Worm (Caenorhabditis elegans): ENCODE results near the gene aexr-2.

Gene aexr-2

ce11 chrX:6638985-6639573 is 7.7 kb upstream of the aexr-2 start:
- no peak for TF ChIP-seq ets-7 (tag; optimal IDR thresholded peaks at IDR 0.05)
- no peak for TF ChIP-seq hnd-1 (tag; optimal IDR thresholded peaks at IDR 0.05)
- TF ChIP-seq tra-4 (tag; optimal IDR thresholded peaks at IDR 0.05): no peak
- no peak for TF ChIP-seq scrt-1 (GFP tag; IDR thresholded peaks at IDR 0.05)
- no peak for TF ChIP-seq tbx-11 (GFP tag; IDR thresholded peaks at IDR 0.05)
- no peak for TF ChIP-seq sea-1 (GFP tag; conservative IDR thresholded peaks at IDR 0.05)
- TF ChIP-seq F13C5.2 (tag; optimal IDR thresholded peaks at IDR 0.05): no peak
- no peak for TF ChIP-seq tbx-37 (GFP tag; conservative IDR thresholded peaks at IDR 0.05)
- TF ChIP-seq hmbx-1 (tag; optimal IDR thresholded peaks at IDR 0.05): no peak
- no peak for TF ChIP-seq B0310.2 (tag; optimal IDR thresholded peaks at IDR 0.05)
- TF ChIP-seq aly-1 (tag; optimal IDR thresholded peaks at IDR 0.05): no peak
- no peak for TF ChIP-seq ama-1 (optimal IDR thresholded peaks at IDR 0.05)
- no peak for TF ChIP-seq hmg-4 (GFP tag; optimal IDR thresholded peaks at IDR 0.05)
- no peak for TF ChIP-seq ceh-13 (GFP tag; optimal IDR thresholded peaks at IDR 0.05)
- no peak for TF ChIP-seq ceh-36 (tag; optimal IDR thresholded peaks at IDR 0.05)
- TF ChIP-seq flt-1 (GFP tag; IDR thresholded peaks at IDR 0.05): no peak
- no peak for TF ChIP-seq pes-1 (GFP tag; IDR thresholded peaks at IDR 0.05)

- TF ChIP-seq tbx-37 (GFP tag; conservative IDR thresholded peaks at IDR 0.05) (no peak), B0310.2 (tag; optimal IDR thresholded peaks at IDR 0.05) (no peak)
Measured at ce11 chrX:6637933-6638332, 6.6 kb upstream of the aexr-2 start.

ce11 chrX:6635173-6635572 is 3.8 kb upstream of the aexr-2 start, which contains the start of gene aexr-1:
Gene aexr-1 (minus strand): TSS chrX:6635273.
- TF ChIP-seq scrt-1 (GFP tag; IDR thresholded peaks at IDR 0.05) (no peak), hnd-1 (tag; optimal IDR thresholded peaks at IDR 0.05) (no peak), sea-1 (GFP tag; conservative IDR thresholded peaks at IDR 0.05) (no peak), F13C5.2 (tag; optimal IDR thresholded peaks at IDR 0.05) (no peak), tra-4 (tag; optimal IDR thresholded peaks at IDR 0.05) (no peak), tbx-11 (GFP tag; IDR thresholded peaks at IDR 0.05) (no peak), flt-1 (GFP tag; IDR thresholded peaks at IDR 0.05) (no peak)

ce11 chrX:6630645-6631044 is 692 bp downstream of the aexr-2 start:
- TF ChIP-seq ama-1 (optimal IDR thresholded peaks at IDR 0.05) (no peak), flt-1 (GFP tag; IDR thresholded peaks at IDR 0.05) (no peak), tra-4 (tag; optimal IDR thresholded peaks at IDR 0.05) (no peak), hnd-1 (tag; optimal IDR thresholded peaks at IDR 0.05) (no peak), hmg-4 (GFP tag; optimal IDR thresholded peaks at IDR 0.05) (no peak), sea-1 (GFP tag; conservative IDR thresholded peaks at IDR 0.05) (no peak), aly-1 (tag; optimal IDR thresholded peaks at IDR 0.05) (no peak), ceh-13 (GFP tag; optimal IDR thresholded peaks at IDR 0.05) (no peak), ets-7 (tag; optimal IDR thresholded peaks at IDR 0.05) (no peak), tbx-37 (GFP tag; conservative IDR thresholded peaks at IDR 0.05) (no peak), tbx-11 (GFP tag; IDR thresholded peaks at IDR 0.05) (no peak), B0310.2 (tag; optimal IDR thresholded peaks at IDR 0.05) (no peak), pes-1 (GFP tag; IDR thresholded peaks at IDR 0.05) (no peak)

- TF ChIP-seq ceh-13 (GFP tag; optimal IDR thresholded peaks at IDR 0.05): no peak
- TF ChIP-seq ceh-36 (tag; optimal IDR thresholded peaks at IDR 0.05): no peak
- no peak for TF ChIP-seq tbx-37 (GFP tag; conservative IDR thresholded peaks at IDR 0.05)
- TF ChIP-seq hmg-4 (GFP tag; optimal IDR thresholded peaks at IDR 0.05): no peak
- TF ChIP-seq B0310.2 (tag; optimal IDR thresholded peaks at IDR 0.05): no peak
- no peak for TF ChIP-seq flt-1 (GFP tag; IDR thresholded peaks at IDR 0.05)
- TF ChIP-seq tra-4 (tag; optimal IDR thresholded peaks at IDR 0.05): no peak
- no peak for TF ChIP-seq sea-1 (GFP tag; conservative IDR thresholded peaks at IDR 0.05)
- TF ChIP-seq tbx-11 (GFP tag; IDR thresholded peaks at IDR 0.05): no peak
- TF ChIP-seq pes-1 (GFP tag; IDR thresholded peaks at IDR 0.05): no peak
- no peak for TF ChIP-seq hnd-1 (tag; optimal IDR thresholded peaks at IDR 0.05)
- TF ChIP-seq F13C5.2 (tag; optimal IDR thresholded peaks at IDR 0.05): no peak
- no peak for TF ChIP-seq aly-1 (tag; optimal IDR thresholded peaks at IDR 0.05)
- no peak for TF ChIP-seq ama-1 (optimal IDR thresholded peaks at IDR 0.05)
- TF ChIP-seq hmbx-1 (tag; optimal IDR thresholded peaks at IDR 0.05): no peak
- TF ChIP-seq scrt-1 (GFP tag; IDR thresholded peaks at IDR 0.05): no peak
- TF ChIP-seq ets-7 (tag; optimal IDR thresholded peaks at IDR 0.05): no peak
Measured at ce11 chrX:6625275-6625674, 6.1 kb downstream of the aexr-2 start.

- no peak for TF ChIP-seq tbx-37 (GFP tag; conservative IDR thresholded peaks at IDR 0.05)
- TF ChIP-seq scrt-1 (GFP tag; IDR thresholded peaks at IDR 0.05): no peak
- TF ChIP-seq ama-1 (optimal IDR thresholded peaks at IDR 0.05): peak; percentile 94
- TF ChIP-seq F13C5.2 (tag; optimal IDR thresholded peaks at IDR 0.05): no peak
- TF ChIP-seq hmbx-1 (tag; optimal IDR thresholded peaks at IDR 0.05): no peak
- TF ChIP-seq tra-4 (tag; optimal IDR thresholded peaks at IDR 0.05): no peak
- peak; percentile 2; the same call in 1 of the 2 replicates for TF ChIP-seq flt-1 (GFP tag; IDR thresholded peaks at IDR 0.05)
- no peak for TF ChIP-seq tbx-11 (GFP tag; IDR thresholded peaks at IDR 0.05)
- TF ChIP-seq sea-1 (GFP tag; conservative IDR thresholded peaks at IDR 0.05): no peak; the same call in 1 of the 2 replicates
- TF ChIP-seq pes-1 (GFP tag; IDR thresholded peaks at IDR 0.05): no peak
- no peak for TF ChIP-seq ets-7 (tag; optimal IDR thresholded peaks at IDR 0.05)
- no peak for TF ChIP-seq ceh-36 (tag; optimal IDR thresholded peaks at IDR 0.05)
- TF ChIP-seq hnd-1 (tag; optimal IDR thresholded peaks at IDR 0.05): no peak
- TF ChIP-seq B0310.2 (tag; optimal IDR thresholded peaks at IDR 0.05): no peak
- TF ChIP-seq ceh-13 (GFP tag; optimal IDR thresholded peaks at IDR 0.05): no peak
- no peak for TF ChIP-seq hmg-4 (GFP tag; optimal IDR thresholded peaks at IDR 0.05)
Measured at ce11 chrX:6622552-6623236, 8.6 kb downstream of the aexr-2 start, which contains the start of gene clec-266. Gene clec-266 (minus strand): TSS chrX:6622915.

ce11 chrX:6618712-6619111 is 12.6 kb downstream of the aexr-2 start, which contains the start of gene kqt-1:
Gene kqt-1 (plus strand): TSS chrX:6619012.
- TF ChIP-seq tbx-11 (GFP tag; IDR thresholded peaks at IDR 0.05): no peak
- no peak for TF ChIP-seq B0310.2 (tag; optimal IDR thresholded peaks at IDR 0.05)
- no peak for TF ChIP-seq F13C5.2 (tag; optimal IDR thresholded peaks at IDR 0.05)
- no peak for TF ChIP-seq tbx-37 (GFP tag; conservative IDR thresholded peaks at IDR 0.05)
- no peak for TF ChIP-seq pes-1 (GFP tag; IDR thresholded peaks at IDR 0.05)
- no peak for TF ChIP-seq flt-1 (GFP tag; IDR thresholded peaks at IDR 0.05)

Data from whole organism, early embryonic.